Worm (Caenorhabditis elegans) whole organism, L4/young adult: ENCODE measurements around the gene ced-6.

ENCODE experiments used
- W03F9.2 ChIP-seq: fragments of 150-350 bp; optimal IDR thresholded peaks from 2 replicates; lab custom pipeline; 2014; ENCODE audit warnings: missing biosample characterization, missing genetic modification characterization
- dao-5 ChIP-seq: sonication (generic microtip); optimal IDR thresholded peaks from 2 replicates; lab custom pipeline; 2016; ENCODE audit warnings: missing genotype, missing genetic modification characterization, moderate library complexity, missing compliant biosample characterization

ce11 chrIII:5603439-5603986, 7.9 kb downstream of the ced-6 start, which contains the start of gene madf-11:
- TF ChIP-seq W03F9.2 (tag; lab: Kevin White, UChicago), result no peak
- TF ChIP-seq dao-5 (tag; lab: Kevin White, UChicago), result no peak
